Worm (Caenorhabditis elegans) whole organism, midembryonic: Measurements from ENCODE around the gene abch-1.

Experiments
- T22C8.4 ChIP-seq: fragments of 200-800 bp; sonication (Bioruptor generic); IDR thresholded peaks from 2 replicates; pipeline ENCODE4 v1.3.6; 2022; ENCODE audit warnings: missing genetic modification characterization, missing compliant biosample characterization
- flt-1 ChIP-seq: fragments of 200-800 bp; sonication (Bioruptor generic); IDR thresholded peaks from 2 replicates; pipeline ENCODE4 v1.3.6; 2022; ENCODE audit warnings: missing genetic modification characterization, missing compliant biosample characterization
- med-1 ChIP-seq: sonication (generic microtip); optimal IDR thresholded peaks from 2 replicates; lab custom pipeline; 2017; ENCODE audit warnings: missing genetic modification characterization, mild to moderate bottlenecking, missing compliant biosample characterization, antibody characterized with exemption, missing genetic modification reagents; ENCODE audit not compliant: insufficient read depth

ce11 chrII:6521316-6521715, 10.1 kb downstream of the abch-1 start, which contains the start of gene toe-2:
- no peak for TF ChIP-seq flt-1 (GFP tag; lab: Robert Waterston, UW)
- TF ChIP-seq med-1 (GFP tag; lab: Kevin White, UChicago), result no peak
- TF ChIP-seq T22C8.4 (GFP tag; lab: Robert Waterston, UW), result no peak
